Fruit fly (Drosophila melanogaster) whole organism, embryonic: ENCODE data around the gene CG5068.

Experiments used
- Adf1 ChIP-seq: fragments of 200-800 bp; sonication (Bioruptor generic); IDR thresholded peaks from 2 replicates; pipeline ENCODE4 v1.3.6; 2022; ENCODE audit warnings: missing biosample characterization, missing genetic modification characterization
- Blimp-1 ChIP-seq: fragments of 200-800 bp; sonication (Bioruptor generic); optimal IDR thresholded peaks from 3 replicates; lab custom pipeline; 2018; ENCODE audit warnings: missing biosample characterization, missing genetic modification characterization, mild to moderate bottlenecking, moderate library complexity, missing genetic modification reagents
- CG11085 ChIP-seq: fragments of 200-800 bp; sonication (Bioruptor generic); IDR thresholded peaks from 2 replicates; pipeline ENCODE4 v1.3.6; 2022; ENCODE audit warnings: missing biosample characterization, missing genetic modification characterization
- CG11093 ChIP-seq: fragments of 200-800 bp; sonication (Bioruptor generic); IDR thresholded peaks from 3 replicates; pipeline ENCODE4 v1.3.6; 2022; ENCODE audit warnings: missing biosample characterization, missing genetic modification characterization
- CG11247 ChIP-seq: fragments of 200-800 bp; sonication (Bioruptor generic); IDR thresholded peaks from 2 replicates; pipeline ENCODE4 v1.3.6; 2022; ENCODE audit warnings: missing biosample characterization, missing genetic modification characterization
- CG11695 ChIP-seq: fragments of 200-800 bp; sonication (Bioruptor generic); IDR thresholded peaks from 3 replicates; pipeline ENCODE4 v1.3.6; 2022; ENCODE audit warnings: missing biosample characterization, missing genetic modification characterization
- CG15011 ChIP-seq: fragments of 200-800 bp; sonication (Bioruptor generic); optimal IDR thresholded peaks from 3 replicates; lab custom pipeline; 2018; ENCODE audit warnings: missing biosample characterization, mild to moderate bottlenecking, missing genetic modification characterization
- CG15601 ChIP-seq: fragments of 200-800 bp; sonication (Bioruptor generic); optimal IDR thresholded peaks from 3 replicates; lab custom pipeline; 2019; ENCODE audit warnings: missing biosample characterization, mild to moderate bottlenecking, missing genetic modification characterization, moderate library complexity
- CG16863 ChIP-seq: fragments of 200-800 bp; sonication (Bioruptor generic); optimal IDR thresholded peaks from 3 replicates; lab custom pipeline; 2016; ENCODE audit warnings: missing biosample characterization, missing genetic modification characterization
- CG17612 ChIP-seq: fragments of 200-800 bp; sonication (Bioruptor generic); IDR thresholded peaks from 2 replicates; pipeline ENCODE4 v1.3.6; 2022; ENCODE audit warnings: missing biosample characterization, missing genetic modification characterization
- CG2889 ChIP-seq: fragments of 200-800 bp; sonication (Bioruptor generic); IDR thresholded peaks from 3 replicates; pipeline ENCODE4 v1.3.6; 2022; ENCODE audit warnings: missing biosample characterization, missing genetic modification characterization
- CG31388 ChIP-seq: fragments of 200-800 bp; sonication (Bioruptor generic); optimal IDR thresholded peaks from 2 replicates; lab custom pipeline; 2016; ENCODE audit warnings: missing biosample characterization, missing genetic modification characterization
- CG34376 ChIP-seq: fragments of 200-800 bp; sonication (Bioruptor generic); optimal IDR thresholded peaks from 2 replicates; lab custom pipeline; 2018; ENCODE audit warnings: missing biosample characterization, mild to moderate bottlenecking, missing genetic modification characterization
- CG4854 ChIP-seq: fragments of 200-800 bp; sonication (Bioruptor generic); optimal IDR thresholded peaks from 2 replicates; lab custom pipeline; 2016; ENCODE audit warnings: missing biosample characterization, missing genetic modification characterization, inconsistent platforms
- CG6813 ChIP-seq: fragments of 200-800 bp; sonication (Bioruptor generic); optimal IDR thresholded peaks from 2 replicates; lab custom pipeline; 2017; ENCODE audit warnings: missing biosample characterization, missing genetic modification characterization, mild to moderate bottlenecking, moderate library complexity, missing genetic modification reagents
- CG7839 ChIP-seq: fragments of 200-800 bp; sonication (Bioruptor generic); optimal IDR thresholded peaks from 3 replicates; lab custom pipeline; 2018; ENCODE audit warnings: missing biosample characterization, mild to moderate bottlenecking, missing genetic modification characterization, moderate library complexity
- CG9215 ChIP-seq: fragments of 200-800 bp; sonication (Bioruptor generic); IDR thresholded peaks from 2 replicates; pipeline ENCODE4 v1.3.6; 2022; ENCODE audit warnings: missing biosample characterization, missing genetic modification characterization
- CG9437 ChIP-seq: fragments of 200-800 bp; sonication (Bioruptor generic); optimal IDR thresholded peaks from 2 replicates; lab custom pipeline; 2018; ENCODE audit warnings: missing biosample characterization, mild to moderate bottlenecking, missing genetic modification characterization
- CG9797 ChIP-seq: fragments of 200-800 bp; sonication (Bioruptor generic); optimal IDR thresholded peaks from 3 replicates; lab custom pipeline; 2018; ENCODE audit warnings: missing biosample characterization, mild to moderate bottlenecking, missing genetic modification characterization
- D19B ChIP-seq: fragments of 200-800 bp; sonication (Bioruptor generic); optimal IDR thresholded peaks from 2 replicates; lab custom pipeline; 2017; ENCODE audit warnings: missing biosample characterization, mild to moderate bottlenecking, missing genetic modification characterization
- ERR ChIP-seq: fragments of 200-800 bp; sonication (Bioruptor generic); optimal IDR thresholded peaks from 2 replicates; lab custom pipeline; 2016; ENCODE audit warnings: missing biosample characterization, missing genetic modification characterization
- Fer2 ChIP-seq: fragments of 200-800 bp; sonication (Bioruptor generic); optimal IDR thresholded peaks from 2 replicates; lab custom pipeline; 2018; ENCODE audit warnings: missing biosample characterization, mild to moderate bottlenecking, missing genetic modification characterization, moderate library complexity
- Nf-YA ChIP-seq: fragments of 200-800 bp; sonication (Bioruptor generic); IDR thresholded peaks from 2 replicates; pipeline ENCODE4 v1.3.6; 2022; ENCODE audit warnings: missing biosample characterization, missing genetic modification characterization
- Sox102F ChIP-seq: fragments of 200-800 bp; sonication (Bioruptor generic); optimal IDR thresholded peaks from 2 replicates; lab custom pipeline; 2018; ENCODE audit warnings: missing biosample characterization, mild to moderate bottlenecking, missing genetic modification characterization, moderate library complexity
- YL-1 ChIP-seq: fragments of 200-800 bp; sonication (Bioruptor generic); optimal IDR thresholded peaks from 3 replicates; lab custom pipeline; 2017; ENCODE audit warnings: missing biosample characterization, mild to moderate bottlenecking, missing genetic modification characterization
- ato ChIP-seq: fragments of 200-800 bp; sonication (Bioruptor generic); IDR thresholded peaks from 2 replicates; pipeline ENCODE4 v1.3.6; 2022; ENCODE audit warnings: missing biosample characterization, missing genetic modification characterization; ENCODE audit not compliant: partially characterized antibody
- bbx ChIP-seq: fragments of 200-800 bp; sonication (Bioruptor generic); IDR thresholded peaks from 2 replicates; pipeline ENCODE4 v1.3.6; 2022; ENCODE audit warnings: missing biosample characterization, missing genetic modification characterization; ENCODE audit not compliant: partially characterized antibody
- caup ChIP-seq: fragments of 200-800 bp; sonication (Bioruptor generic); optimal IDR thresholded peaks from 3 replicates; lab custom pipeline; 2017; ENCODE audit warnings: missing biosample characterization, mild to moderate bottlenecking, missing genetic modification characterization, moderate library complexity; ENCODE audit not compliant: severe bottlenecking
- chif ChIP-seq, 2 experiments: fragments of 200-800 bp; sonication (Bioruptor generic); optimal IDR thresholded peaks; 3 replicates each; lab custom pipeline; 2016; ENCODE audit warnings: missing biosample characterization in 2 of 2, missing genetic modification characterization in 2 of 2
- chinmo ChIP-seq: fragments of 200-800 bp; sonication (Bioruptor generic); IDR thresholded peaks from 4 replicates; pipeline ENCODE4 v1.3.6; 2022; ENCODE audit warnings: missing biosample characterization, missing genetic modification characterization; ENCODE audit not compliant: partially characterized antibody
- chm ChIP-seq: fragments of 200-800 bp; sonication (Bioruptor generic); IDR thresholded peaks from 2 replicates; pipeline ENCODE4 v1.3.6; 2022; ENCODE audit warnings: missing biosample characterization, missing genetic modification characterization
- danr ChIP-seq: fragments of 200-800 bp; sonication (Bioruptor generic); IDR thresholded peaks from 2 replicates; pipeline ENCODE4 v1.3.6; 2022; ENCODE audit warnings: missing biosample characterization, missing genetic modification characterization
- fd3F ChIP-seq: fragments of 200-800 bp; sonication (Bioruptor generic); optimal IDR thresholded peaks from 2 replicates; lab custom pipeline; 2018; ENCODE audit warnings: missing biosample characterization, mild to moderate bottlenecking, missing genetic modification characterization, moderate library complexity
- fd96Cb ChIP-seq: fragments of 200-800 bp; sonication (Bioruptor generic); optimal IDR thresholded peaks from 2 replicates; lab custom pipeline; 2018; ENCODE audit warnings: missing biosample characterization, mild to moderate bottlenecking, missing genetic modification characterization, moderate library complexity
- gce ChIP-seq: fragments of 200-800 bp; sonication (Bioruptor generic); IDR thresholded peaks from 3 replicates; pipeline ENCODE4 v1.3.6; 2022; ENCODE audit warnings: missing biosample characterization, missing genetic modification characterization
- gcm2 ChIP-seq: fragments of 200-800 bp; sonication (Bioruptor generic); optimal IDR thresholded peaks from 2 replicates; lab custom pipeline; 2016; ENCODE audit warnings: missing biosample characterization, missing genetic modification characterization
- repo ChIP-seq: fragments of 200-800 bp; sonication (Bioruptor generic); optimal IDR thresholded peaks from 2 replicates; lab custom pipeline; 2016; ENCODE audit warnings: missing biosample characterization, missing genetic modification characterization
- sc ChIP-seq, 3 experiments: fragments of >200 bp in 2 of 3; fragments of 200-800 bp in 1 of 3; sonication (Bioruptor generic) in 1 of 3; optimal IDR thresholded peaks; 2 replicates in 2 of 3; 3 replicates in 1 of 3; lab custom pipeline; 2017; ENCODE audit warnings: mild to moderate bottlenecking in 1 of 3, missing biosample characterization in 1 of 3, missing genetic modification characterization in 1 of 3, missing genetic modification reagents in 1 of 3
- schlank ChIP-seq: fragments of 200-800 bp; sonication (Bioruptor generic); optimal IDR thresholded peaks from 2 replicates; lab custom pipeline; 2018; ENCODE audit warnings: missing biosample characterization, mild to moderate bottlenecking, missing genetic modification characterization
- seq ChIP-seq: fragments of 200-800 bp; sonication (Bioruptor generic); IDR thresholded peaks from 2 replicates; pipeline ENCODE4 v1.3.6; 2022; ENCODE audit warnings: missing biosample characterization, missing genetic modification characterization
- sqz ChIP-seq: fragments of 200-800 bp; sonication (Bioruptor generic); optimal IDR thresholded peaks from 3 replicates; lab custom pipeline; 2018; ENCODE audit warnings: missing biosample characterization, mild to moderate bottlenecking, missing genetic modification characterization
- vnd ChIP-seq: fragments of 200-800 bp; sonication (Bioruptor generic); IDR thresholded peaks from 3 replicates; pipeline ENCODE4 v1.3.6; 2022; ENCODE audit warnings: missing biosample characterization, missing genetic modification characterization; ENCODE audit not compliant: partially characterized antibody

CG5068 gene

dm6 chr3L:9019196-9019662 is 32.7 kb downstream of the CG5068 start, which contains the start of gene Doc2 (continued):
- TF ChIP-seq CG15011 (GFP tag; lab: Kevin White, UChicago) (no peak), bbx (GFP tag; lab: Robert Waterston, UW) (peak; percentile 44), CG16863 (GFP tag; lab: Kevin White, UChicago) (no peak), danr (GFP tag; lab: Robert Waterston, UW) (no peak), CG9797 (GFP tag; lab: Kevin White, UChicago) (no peak), CG9215 (GFP tag; lab: Robert Waterston, UW) (no peak), CG11093 (GFP tag; lab: Robert Waterston, UW) (no peak), CG9437 (GFP tag; lab: Kevin White, UChicago) (no peak), CG11695 (no peak), ato (GFP tag; lab: Robert Waterston, UW) (no peak), CG17612 (GFP tag; lab: Robert Waterston, UW) (no peak), seq (GFP tag; lab: Robert Waterston, UW) (no peak), CG11085 (GFP tag; lab: Robert Waterston, UW) (no peak), ERR (GFP tag; lab: Kevin White, UChicago) (no peak), sc (optimal IDR thresholded peaks at IDR 0.05; lab: Kevin White, UChicago) (no peak), sc (GFP tag; optimal IDR thresholded peaks at IDR 0.05; lab: Kevin White, UChicago) (no peak), Sox102F (no peak), CG15601 (tag; lab: Kevin White, UChicago) (no peak), CG4854 (GFP tag; lab: Kevin White, UChicago) (no peak), sqz (GFP tag; lab: Kevin White, UChicago) (no peak), Blimp-1 (GFP tag; lab: Kevin White, UChicago) (no peak), CG2889 (GFP tag; lab: Robert Waterston, UW) (no peak), CG11247 (GFP tag; lab: Robert Waterston, UW) (no peak), Adf1 (GFP tag; lab: Robert Waterston, UW) (0 out of 2 replicates have a peak, but pooled peaks have one; percentile 16), CG34376 (GFP tag; lab: Kevin White, UChicago) (no peak), CG31388 (no peak), CG6813 (no peak), gcm2 (GFP tag; lab: Kevin White, UChicago) (no peak), YL-1 (no peak), caup (no peak), schlank (tag; lab: Kevin White, UChicago) (no peak), chm (peak; percentile 49; the same call in 1 of the 2 replicates), repo (no peak), fd96Cb (tag; lab: Kevin White, UChicago) (no peak), CG7839 (no peak), chinmo (GFP tag; lab: Robert Waterston, UW) (peak; percentile 71; the same call in 2 of the 4 replicates), D19B (no peak), gce (GFP tag; lab: Robert Waterston, UW) (0 out of 3 replicates have a peak, but pooled peaks have one; percentile 18), Fer2 (no peak), chif (GFP tag; optimal IDR thresholded peaks at IDR 0.05; lab: Kevin White, UChicago) (no peak), vnd (GFP tag; lab: Robert Waterston, UW) (0 out of 3 replicates have a peak, but pooled peaks have one; percentile 14), fd3F (GFP tag; lab: Kevin White, UChicago) (no peak), Nf-YA (GFP tag; lab: Robert Waterston, UW) (peak; percentile 96)
- TF ChIP-seq, all 482 proteins: peak for 40
